Fruit fly (Drosophila melanogaster): Measurements from ENCODE around the gene Kots.
A peak's percentile ranks its signal among the peaks of the same experiment; 100 is the strongest.

Kots gene

dm6 chr3R:14008854-14009253 lies 44.9 kb upstream of the Kots start (continued):
- TF ChIP-seq Drgx (GFP tag; IDR thresholded peaks at IDR 0.05) (peak; percentile 94), pum (GFP tag; optimal IDR thresholded peaks at IDR 0.05) (peak; percentile 27), CG1602 (GFP tag; optimal IDR thresholded peaks at IDR 0.05) (peak; percentile 3), tgo (GFP tag; IDR thresholded peaks at IDR 0.05) (peak; percentile 29; the same call in 2 of the 3 replicates), CG8089 (GFP tag; optimal IDR thresholded peaks at IDR 0.05) (peak; percentile 24), Xbp1 (GFP tag; optimal IDR thresholded peaks at IDR 0.05) (peak; percentile 32), dpn (GFP tag; optimal IDR thresholded peaks at IDR 0.05) (peak in 1 of 2 experiments; percentile 25), peb (GFP tag; IDR thresholded peaks at IDR 0.05) (no peak), sc (optimal IDR thresholded peaks at IDR 0.05) (no peak), sc (GFP tag; optimal IDR thresholded peaks at IDR 0.05) (peak; percentile 19), gcm (GFP tag; optimal IDR thresholded peaks at IDR 0.05) (peak; percentile 25), Abd-B (GFP tag; optimal IDR thresholded peaks at IDR 0.05) (peak; percentile 19), gfzf (GFP tag; optimal IDR thresholded peaks at IDR 0.05) (no peak), croc (GFP tag; conservative IDR thresholded peaks at IDR 0.05) (peak; percentile 52; the same call in 2 of the 3 replicates), CG31441 (GFP tag; IDR thresholded peaks at IDR 0.05) (0 out of 2 replicates have a peak, but pooled peaks have one; percentile 27), CG8388 (GFP tag; optimal IDR thresholded peaks at IDR 0.05) (peak; percentile 47), CG4404 (GFP tag; IDR thresholded peaks at IDR 0.05) (0 out of 2 replicates have a peak, but pooled peaks have one; percentile 14), CG15696 (tag; optimal IDR thresholded peaks at IDR 0.05) (peak; percentile 15), Hr51 (GFP tag; optimal IDR thresholded peaks at IDR 0.05) (peak in 1 of 2 experiments; percentile 42), nom (GFP tag; optimal IDR thresholded peaks at IDR 0.05) (peak; percentile 41), Optix (GFP tag; IDR thresholded peaks at IDR 0.05) (peak; percentile 37; the same call in 1 of the 3 replicates), CG10979 (tag; optimal IDR thresholded peaks at IDR 0.05) (peak; percentile 75), Oli (tag; optimal IDR thresholded peaks at IDR 0.05) (peak; percentile 19), pb (GFP tag; optimal IDR thresholded peaks at IDR 0.05) (no peak), ap (GFP tag; IDR thresholded peaks at IDR 0.05) (peak; percentile 33; the same call in 1 of the 2 replicates), CG10565 (GFP tag; optimal IDR thresholded peaks at IDR 0.05) (no peak), NC2β (GFP tag; optimal IDR thresholded peaks at IDR 0.05) (peak; percentile 57), bab2 (GFP tag; optimal IDR thresholded peaks at IDR 0.05) (no peak), CG30403 (GFP tag; optimal IDR thresholded peaks at IDR 0.05) (peak; percentile 25), CG16863 (GFP tag; optimal IDR thresholded peaks at IDR 0.05) (peak; percentile 15), CG5245 (GFP tag; optimal IDR thresholded peaks at IDR 0.05) (peak; percentile 57), jumu (GFP tag; optimal IDR thresholded peaks at IDR 0.05) (peak; percentile 5), chn (GFP tag; optimal IDR thresholded peaks at IDR 0.05) (peak; percentile 40), CG14710 (tag; optimal IDR thresholded peaks at IDR 0.05) (peak; percentile 54), Asciz (GFP tag; optimal IDR thresholded peaks at IDR 0.05) (peak; percentile 49), dmrt99B (tag; optimal IDR thresholded peaks at IDR 0.05) (peak; percentile 77), gem (tag; optimal IDR thresholded peaks at IDR 0.05) (peak; percentile 57)

DNA sequence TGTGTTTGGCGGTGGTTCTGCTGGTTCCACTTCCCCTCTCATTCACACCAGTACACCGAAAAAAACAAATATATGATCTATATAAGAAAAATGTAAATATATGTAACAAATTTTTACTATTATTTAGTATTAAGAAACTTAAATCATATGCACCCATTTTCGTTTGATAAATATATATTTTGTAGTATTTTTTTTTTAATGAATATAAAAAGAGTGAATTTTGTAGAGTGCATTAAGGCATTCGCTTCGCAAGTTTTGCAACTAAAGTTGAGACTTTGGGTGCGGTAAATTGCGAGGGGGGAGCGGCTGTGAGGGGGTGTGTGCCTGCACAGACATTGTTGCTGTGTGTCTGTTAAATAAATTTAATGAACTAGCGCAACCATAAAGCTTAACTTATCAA lies 43.6 kb upstream of the Kots start:
- TF ChIP-seq zen (tag; optimal IDR thresholded peaks at IDR 0.05) = no peak
- peak; percentile 81 for TF ChIP-seq Drgx (GFP tag; IDR thresholded peaks at IDR 0.05)
- TF ChIP-seq Lim3 (GFP tag; IDR thresholded peaks at IDR 0.05) = no peak
- TF ChIP-seq Bgb (GFP tag; IDR thresholded peaks at IDR 0.05; ENCODE audit: partially characterized antibody) = no peak
- no peak for TF ChIP-seq hkb (optimal IDR thresholded peaks at IDR 0.05)
- TF ChIP-seq hkb (GFP tag; IDR thresholded peaks at IDR 0.05) = peak; percentile 41
- peak; percentile 44 for TF ChIP-seq BtbVII (GFP tag; optimal IDR thresholded peaks at IDR 0.05)
- no peak for TF ChIP-seq CG31224 (GFP tag; IDR thresholded peaks at IDR 0.05)
- no peak for TF ChIP-seq CG7987 (GFP tag; optimal IDR thresholded peaks at IDR 0.05)
- peak; percentile 6 for TF ChIP-seq Jarid2 (GFP tag; optimal IDR thresholded peaks at IDR 0.05)
- no peak for TF ChIP-seq CG4404 (GFP tag; IDR thresholded peaks at IDR 0.05)
- TF ChIP-seq klu (GFP tag; IDR thresholded peaks at IDR 0.05) = no peak
- TF ChIP-seq gfzf (GFP tag; optimal IDR thresholded peaks at IDR 0.05) = no peak
- TF ChIP-seq yki (optimal IDR thresholded peaks at IDR 0.05) = no peak
- TF ChIP-seq Adf1 (GFP tag; IDR thresholded peaks at IDR 0.05) = no peak
- TF ChIP-seq lmd (GFP tag; IDR thresholded peaks at IDR 0.05) = no peak
- TF ChIP-seq jigr1 (GFP tag; IDR thresholded peaks at IDR 0.05) = no peak
- no peak for TF ChIP-seq CG12219 (GFP tag; optimal IDR thresholded peaks at IDR 0.05)
- no peak for TF ChIP-seq CG12236 (GFP tag; optimal IDR thresholded peaks at IDR 0.05)
